Fruit fly (Drosophila melanogaster): ENCODE results near the gene CG5676.

The CG5676 gene

dm6 chr2L:10292066-10292560, 36.4 kb upstream of the CG5676 start, which contains the start of gene Ufd4 (continued):
- TF ChIP-seq CG1024 (GFP tag; IDR thresholded peaks at IDR 0.05) = peak; percentile 80; the same call in 1 of the 2 replicates
- TF ChIP-seq CG8359 (GFP tag; optimal IDR thresholded peaks at IDR 0.05; ENCODE audit: borderline replicate concordance) = no peak
- TF ChIP-seq knrl (GFP tag; IDR thresholded peaks at IDR 0.05; ENCODE audit: partially characterized antibody) = no peak
- TF ChIP-seq Dek (tag; optimal IDR thresholded peaks at IDR 0.05) = no peak
- TF ChIP-seq CG10462 (GFP tag; optimal IDR thresholded peaks at IDR 0.05) = no peak
- no peak for TF ChIP-seq disco-r (GFP tag; optimal IDR thresholded peaks at IDR 0.05)
- TF ChIP-seq CrebB (tag; optimal IDR thresholded peaks at IDR 0.05) = peak; percentile 9
- TF ChIP-seq aop (GFP tag; IDR thresholded peaks at IDR 0.05) = no peak
- TF ChIP-seq CG6791 (GFP tag; IDR thresholded peaks at IDR 0.05; ENCODE audit: partially characterized antibody) = no peak
- TF ChIP-seq Dad (GFP tag; optimal IDR thresholded peaks at IDR 0.05) = peak; percentile 54
- TF ChIP-seq YL-1 (GFP tag; optimal IDR thresholded peaks at IDR 0.05) = peak; percentile 37
- peak; percentile 66 for TF ChIP-seq CG13624 (GFP tag; optimal IDR thresholded peaks at IDR 0.05)
- no peak for TF ChIP-seq D (optimal IDR thresholded peaks at IDR 0.05)
- peak; percentile 26 for TF ChIP-seq D (GFP tag; optimal IDR thresholded peaks at IDR 0.05)
- TF ChIP-seq Sox102F (GFP tag; optimal IDR thresholded peaks at IDR 0.05) = no peak
- TF ChIP-seq slbo (GFP tag; IDR thresholded peaks at IDR 0.05) = no peak; the same call in 1 of the 2 replicates
- TF ChIP-seq CG12219 (GFP tag; optimal IDR thresholded peaks at IDR 0.05) = no peak
- no peak for TF ChIP-seq CG10274 (GFP tag; optimal IDR thresholded peaks at IDR 0.05)
- TF ChIP-seq croc (GFP tag; conservative IDR thresholded peaks at IDR 0.05) = no peak
- TF ChIP-seq lab (GFP tag; optimal IDR thresholded peaks at IDR 0.05) = no peak
- no peak for TF ChIP-seq CG11093 (GFP tag; IDR thresholded peaks at IDR 0.05)
- TF ChIP-seq nmo (GFP tag; optimal IDR thresholded peaks at IDR 0.05) = peak; percentile 75
- no peak for TF ChIP-seq CG15514 (GFP tag; optimal IDR thresholded peaks at IDR 0.05)
- TF ChIP-seq fd102C (GFP tag; optimal IDR thresholded peaks at IDR 0.05) = no peak
- TF ChIP-seq gce (GFP tag; IDR thresholded peaks at IDR 0.05) = no peak
- TF ChIP-seq ERR (GFP tag; optimal IDR thresholded peaks at IDR 0.05) = peak; percentile 55
- TF ChIP-seq unc-4 (GFP tag; IDR thresholded peaks at IDR 0.05; ENCODE audit: partially characterized antibody) = no peak; the same call in 1 of the 2 replicates
- no peak for TF ChIP-seq CG10321 (GFP tag; IDR thresholded peaks at IDR 0.05)
- peak; percentile 64; the same call in 1 of the 2 replicates for TF ChIP-seq E2f1 (GFP tag; IDR thresholded peaks at IDR 0.05)
- no peak for TF ChIP-seq ash1 (GFP tag; optimal IDR thresholded peaks at IDR 0.05)
- peak; percentile 36 for TF ChIP-seq jumu (GFP tag; optimal IDR thresholded peaks at IDR 0.05)
- peak; percentile 8 for TF ChIP-seq dm (GFP tag; optimal IDR thresholded peaks at IDR 0.05)
- peak; percentile 24 for TF ChIP-seq CG6683 (GFP tag; optimal IDR thresholded peaks at IDR 0.05)
- no peak for TF ChIP-seq danr (GFP tag; IDR thresholded peaks at IDR 0.05)
- peak; percentile 75; the same call in 1 of the 2 replicates for TF ChIP-seq CG6689 (GFP tag; IDR thresholded peaks at IDR 0.05)
- peak; percentile 57 for TF ChIP-seq CG6765 (GFP tag; optimal IDR thresholded peaks at IDR 0.05)
- TF ChIP-seq CG7786 (GFP tag; optimal IDR thresholded peaks at IDR 0.05) = peak; percentile 23
- no peak for TF ChIP-seq CG1603 (tag; optimal IDR thresholded peaks at IDR 0.05)
- TF ChIP-seq Elba2 (GFP tag; optimal IDR thresholded peaks at IDR 0.05) = no peak
- TF ChIP-seq CG3726 (GFP tag; IDR thresholded peaks at IDR 0.05) = no peak
- no peak for TF ChIP-seq CG6854 (GFP tag; optimal IDR thresholded peaks at IDR 0.05)
- no peak for TF ChIP-seq CG9437 (GFP tag; optimal IDR thresholded peaks at IDR 0.05)
- TF ChIP-seq jigr1 (GFP tag; IDR thresholded peaks at IDR 0.05) = no peak
- TF ChIP-seq salm (tag; optimal IDR thresholded peaks at IDR 0.05) = no peak
- no peak for TF ChIP-seq CG3065 (GFP tag; optimal IDR thresholded peaks at IDR 0.05)
- TF ChIP-seq CG4707 (GFP tag; optimal IDR thresholded peaks at IDR 0.05) = no peak
- TF ChIP-seq CG4854 (GFP tag; optimal IDR thresholded peaks at IDR 0.05) = peak; percentile 35
- TF ChIP-seq kni (GFP tag; optimal IDR thresholded peaks at IDR 0.05) = no peak
- peak; percentile 7 for TF ChIP-seq CG12942 (GFP tag; optimal IDR thresholded peaks at IDR 0.05)
- TF ChIP-seq Ssrp (tag; optimal IDR thresholded peaks at IDR 0.05) = peak; percentile 68
- TF ChIP-seq fd96Cb (tag; optimal IDR thresholded peaks at IDR 0.05) = peak; percentile 56

All from whole organism, embryonic.